Worm (Caenorhabditis elegans) whole organism, L4 larva: ENCODE results near the gene comt-2.

ENCODE experiments used
- R02D3.7 ChIP-seq: fragments of 150-350 bp; sonication (generic microtip); optimal IDR thresholded peaks from 3 replicates; lab custom pipeline; 2014; ENCODE audit warnings: missing biosample characterization, missing genetic modification characterization
- ama-1 ChIP-seq: fragments of 150-350 bp; optimal IDR thresholded peaks from 2 replicates; lab custom pipeline; 2014; ENCODE audit warnings: inconsistent platforms, mixed read lengths
- nhr-11 ChIP-seq: fragments of 150-350 bp; optimal IDR thresholded peaks from 2 replicates; lab custom pipeline; 2014; ENCODE audit warnings: missing biosample characterization, missing genetic modification characterization
- pqm-1 ChIP-seq: sonication (generic microtip); optimal IDR thresholded peaks from 2 replicates; lab custom pipeline; 2017; ENCODE audit warnings: missing biosample characterization, missing genetic modification characterization

- TF ChIP-seq nhr-11 (tag; lab: Kevin White, UChicago) (no peak), ama-1 (no peak), R02D3.7 (no peak), pqm-1 (tag; lab: Kevin White, UChicago) (no peak)
Observed at ce11 chrV:16479275-16479674, 15.0 kb downstream of the comt-2 start, which contains the start of gene T08G3.11.
